Fruit fly (Drosophila melanogaster) whole organism, pupa: Measurements from ENCODE around the gene nst.

Source experiments
- CG10348 ChIP-seq: fragments of 200-800 bp; sonication (Bioruptor generic); IDR thresholded peaks from 2 replicates; pipeline ENCODE4 v1.3.6; 2022; ENCODE audit warnings: missing biosample characterization, missing genetic modification characterization
- CG12605 ChIP-seq: fragments of 200-800 bp; sonication (Bioruptor generic); IDR thresholded peaks from 2 replicates; pipeline ENCODE4 v1.3.6; 2022; ENCODE audit warnings: missing biosample characterization, missing genetic modification characterization
- CG13204 ChIP-seq: fragments of 200-800 bp; sonication (Bioruptor generic); optimal IDR thresholded peaks from 2 replicates; lab custom pipeline; 2018; ENCODE audit warnings: missing biosample characterization, mild to moderate bottlenecking, missing genetic modification characterization, moderate library complexity
- CG14655 ChIP-seq: fragments of 200-800 bp; sonication (Bioruptor generic); optimal IDR thresholded peaks from 3 replicates; lab custom pipeline; 2017; ENCODE audit warnings: mild to moderate bottlenecking, missing biosample characterization, missing genetic modification reagents, missing genetic modification characterization
- CG15710 ChIP-seq: fragments of 200-800 bp; sonication (Bioruptor generic); optimal IDR thresholded peaks from 2 replicates; lab custom pipeline; 2018; ENCODE audit warnings: missing biosample characterization, mild to moderate bottlenecking, missing genetic modification characterization, moderate library complexity
- CG17806 ChIP-seq: fragments of 200-800 bp; sonication (Bioruptor generic); optimal IDR thresholded peaks from 2 replicates; lab custom pipeline; 2018; ENCODE audit warnings: missing biosample characterization, mild to moderate bottlenecking, missing genetic modification characterization, moderate library complexity
- CG32121 ChIP-seq: fragments of 200-800 bp; sonication (Bioruptor generic); IDR thresholded peaks from 2 replicates; pipeline ENCODE4 v1.3.6; 2022; ENCODE audit warnings: missing biosample characterization, missing genetic modification characterization
- CG34367 ChIP-seq: fragments of 200-800 bp; sonication (Bioruptor generic); optimal IDR thresholded peaks from 2 replicates; lab custom pipeline; 2018; ENCODE audit warnings: missing biosample characterization, mild to moderate bottlenecking, missing genetic modification characterization
- CG4496 ChIP-seq: fragments of 200-800 bp; sonication (Bioruptor generic); IDR thresholded peaks from 3 replicates; pipeline ENCODE4 v1.3.6; 2022; ENCODE audit warnings: missing biosample characterization, missing genetic modification characterization
- CG8159 ChIP-seq: fragments of 200-800 bp; sonication (Bioruptor generic); optimal IDR thresholded peaks from 3 replicates; lab custom pipeline; 2018; ENCODE audit warnings: missing biosample characterization, mild to moderate bottlenecking, missing genetic modification characterization, moderate library complexity
- CG8301 ChIP-seq: fragments of 200-800 bp; sonication (Bioruptor generic); optimal IDR thresholded peaks from 2 replicates; lab custom pipeline; 2018; ENCODE audit warnings: missing biosample characterization, mild to moderate bottlenecking, missing genetic modification characterization
- CG9948 ChIP-seq: fragments of 200-800 bp; sonication (Bioruptor generic); optimal IDR thresholded peaks from 2 replicates; lab custom pipeline; 2018; ENCODE audit warnings: missing biosample characterization, mild to moderate bottlenecking, missing genetic modification characterization, moderate library complexity
- D1 ChIP-seq: fragments of 200-800 bp; sonication (Bioruptor generic); optimal IDR thresholded peaks from 2 replicates; lab custom pipeline; 2018; ENCODE audit warnings: missing biosample characterization, mild to moderate bottlenecking, missing genetic modification characterization, moderate library complexity
- EcR ChIP-seq: fragments of 200-800 bp; sonication (Bioruptor generic); optimal IDR thresholded peaks from 3 replicates; lab custom pipeline; 2019; ENCODE audit warnings: missing biosample characterization, missing genetic modification characterization, mild to moderate bottlenecking, moderate library complexity, missing genetic modification reagents
- Ets98B ChIP-seq: fragments of 200-800 bp; sonication (Bioruptor generic); IDR thresholded peaks from 2 replicates; pipeline ENCODE4 v1.3.6; 2022; ENCODE audit warnings: missing biosample characterization, missing genetic modification characterization
- Pif1A ChIP-seq: fragments of 200-800 bp; sonication (Bioruptor generic); optimal IDR thresholded peaks from 3 replicates; lab custom pipeline; 2016; ENCODE audit warnings: missing biosample characterization, missing genetic modification characterization
- Pif1B ChIP-seq: fragments of 200-800 bp; sonication (Bioruptor generic); optimal IDR thresholded peaks from 3 replicates; lab custom pipeline; 2016; ENCODE audit warnings: missing biosample characterization, missing genetic modification characterization
- Snoo ChIP-seq: fragments of 200-800 bp; sonication (Bioruptor generic); optimal IDR thresholded peaks from 3 replicates; lab custom pipeline; 2017; ENCODE audit warnings: missing biosample characterization, mild to moderate bottlenecking, missing genetic modification characterization, inconsistent platforms
- fd96Ca ChIP-seq: fragments of 200-800 bp; sonication (Bioruptor generic); IDR thresholded peaks from 3 replicates; pipeline ENCODE4 v1.3.6; 2022; ENCODE audit warnings: missing biosample characterization, missing genetic modification characterization
- gl ChIP-seq: fragments of 200-800 bp; sonication (Bioruptor generic); optimal IDR thresholded peaks from 2 replicates; lab custom pipeline; 2018; ENCODE audit warnings: missing biosample characterization, mild to moderate bottlenecking, missing genetic modification characterization
- rn ChIP-seq: fragments of 200-800 bp; sonication (Bioruptor generic); IDR thresholded peaks from 2 replicates; pipeline ENCODE4 v1.3.6; 2022; ENCODE audit warnings: missing biosample characterization, missing genetic modification characterization

Gene nst

DNA sequence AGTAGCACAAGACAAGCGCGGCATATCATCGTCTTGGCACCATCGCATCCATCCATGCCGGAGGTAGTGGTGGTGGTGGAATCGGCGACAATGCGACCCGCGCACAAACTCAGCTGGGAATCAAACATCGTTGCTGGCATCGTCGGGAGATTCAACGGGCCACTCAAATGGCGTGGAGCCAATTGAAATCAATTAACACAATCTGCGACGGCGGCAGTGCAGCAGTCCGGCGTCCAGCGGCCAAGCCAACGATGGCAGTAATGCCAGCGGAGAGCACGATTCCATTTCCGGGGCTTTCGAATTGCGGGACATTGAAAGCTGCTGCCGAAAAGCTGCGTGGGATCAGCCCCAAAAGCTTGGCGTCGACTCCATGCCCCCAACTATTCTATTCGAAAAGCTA is 22.4 kb downstream of the nst start, which contains the start of gene CG10654:
TSS of gene CG10654 (minus strand) at position 270 of the 400 bp plus-strand sequence.
- TF ChIP-seq CG10348 (GFP tag; lab: Robert Waterston, UW), result no peak
- no peak for TF ChIP-seq gl (tag; lab: Kevin White, UChicago)
- no peak for TF ChIP-seq EcR (GFP tag; lab: Kevin White, UChicago)
- TF ChIP-seq fd96Ca (GFP tag; lab: Robert Waterston, UW), result no peak
- TF ChIP-seq CG4496 (GFP tag; lab: Robert Waterston, UW), result no peak
- TF ChIP-seq Pif1B (GFP tag; lab: Kevin White, UChicago), result no peak
- TF ChIP-seq rn, result no peak
- no peak for TF ChIP-seq CG34367 (tag; lab: Kevin White, UChicago)
- no peak for TF ChIP-seq Snoo (tag; lab: Kevin White, UChicago)
- TF ChIP-seq Pif1A (GFP tag; lab: Kevin White, UChicago), result no peak
- no peak for TF ChIP-seq D1 (tag; lab: Kevin White, UChicago)
- no peak for TF ChIP-seq CG32121 (GFP tag; lab: Robert Waterston, UW)
- no peak for TF ChIP-seq CG8159 (tag; lab: Kevin White, UChicago)
- no peak for TF ChIP-seq CG9948
- TF ChIP-seq CG12605 (GFP tag; lab: Robert Waterston, UW), result no peak
- TF ChIP-seq CG8301 (tag; lab: Kevin White, UChicago), result no peak

DNA sequence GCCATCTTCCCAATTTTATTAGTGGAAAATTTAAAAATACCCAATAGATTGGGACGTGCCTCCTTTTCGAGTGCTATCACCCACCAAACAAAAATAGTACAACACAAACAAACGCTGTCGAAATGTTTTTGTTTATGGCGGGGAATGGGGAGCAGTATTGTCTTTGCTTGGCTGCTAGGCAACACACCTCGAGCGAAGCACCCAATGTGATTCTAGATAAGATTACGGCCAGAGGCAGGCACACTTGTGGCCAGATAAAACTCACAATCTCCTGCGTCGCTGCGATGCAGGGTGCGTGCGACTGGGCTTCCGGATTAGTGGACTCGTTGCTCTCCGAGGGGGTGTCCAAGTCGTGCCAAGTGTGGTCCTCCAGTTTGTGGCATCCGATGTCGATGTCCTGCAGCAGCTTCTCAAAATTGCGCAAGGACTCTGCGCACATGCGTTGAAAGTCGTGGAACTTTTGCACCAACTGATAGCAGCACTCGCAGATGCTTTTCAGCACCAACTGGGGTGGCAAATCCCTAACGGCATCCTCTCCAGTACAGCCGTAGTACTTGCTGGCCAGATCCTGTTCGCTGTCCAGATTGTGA is 22.9 kb downstream of the nst start:
- TF ChIP-seq gl (tag; lab: Kevin White, UChicago) (no peak), fd96Ca (GFP tag; lab: Robert Waterston, UW) (0 out of 3 replicates have a peak, but pooled peaks have one; percentile 14)

DNA sequence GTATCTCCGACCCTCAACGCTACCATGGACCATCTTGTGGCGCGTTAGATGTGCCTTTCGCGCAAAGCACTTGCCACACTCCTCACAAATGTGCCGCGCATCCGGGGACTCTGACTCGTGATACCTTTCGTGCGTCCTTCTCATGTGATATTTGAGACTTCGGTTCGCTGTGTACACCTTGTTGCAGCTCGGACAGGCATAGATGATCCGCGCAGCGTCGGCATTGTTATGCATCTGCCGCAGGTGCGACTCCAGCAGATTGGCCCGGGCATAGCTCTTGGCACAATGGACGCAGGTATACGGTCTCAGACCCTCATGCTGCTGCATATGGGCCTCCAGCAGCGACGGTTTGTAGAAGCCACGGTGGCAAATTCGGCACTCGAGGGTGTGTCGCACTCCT is 24.0 kb downstream of the nst start:
- TF ChIP-seq Ets98B, result no peak

DNA sequence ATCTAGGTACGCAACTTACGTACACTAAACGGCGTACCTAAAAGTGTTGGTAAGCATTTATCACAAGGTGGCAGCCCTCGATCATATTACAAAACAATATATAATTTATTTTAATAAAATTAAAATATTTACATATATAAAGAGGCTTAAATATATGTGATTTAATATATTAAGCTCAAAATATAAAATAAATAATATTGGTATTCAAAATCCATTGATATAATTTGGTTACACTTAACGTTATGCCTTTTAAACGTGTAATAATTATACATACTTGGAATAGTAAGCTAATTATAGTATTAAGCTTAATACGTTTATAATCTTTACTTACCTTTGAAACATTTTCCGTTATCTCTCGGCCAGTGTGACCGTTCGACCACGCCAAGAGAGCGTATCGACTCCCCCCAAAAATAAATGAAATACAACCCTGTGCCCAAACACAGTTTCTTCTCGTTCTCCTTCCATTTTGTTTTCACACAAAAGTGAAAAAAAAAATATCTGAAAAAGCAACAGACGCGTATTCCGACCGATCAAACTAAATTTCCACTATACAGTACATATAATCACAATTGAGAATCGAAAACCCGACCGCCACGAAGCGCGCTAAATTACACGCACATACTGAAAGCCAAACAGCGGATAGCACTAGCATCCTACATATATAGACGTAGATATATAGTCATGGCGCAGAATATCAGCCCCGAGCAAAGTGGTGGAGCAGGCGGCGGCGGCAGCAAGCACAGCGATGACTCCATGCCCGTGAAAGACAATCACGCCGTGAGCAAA is 25.9 kb downstream of the nst start, which contains the start of the genes CG10646 and vih:
TSS of gene CG10646 (minus strand) at position 30 of the 786 bp plus-strand sequence.
TSS of gene vih (plus strand) at position 428 of the 786 bp plus-strand sequence.
- TF ChIP-seq D1 (tag; lab: Kevin White, UChicago), result no peak
- TF ChIP-seq CG14655 (GFP tag; lab: Kevin White, UChicago), result no peak
- TF ChIP-seq EcR (GFP tag; lab: Kevin White, UChicago), result no peak
- no peak for TF ChIP-seq CG12605 (GFP tag; lab: Robert Waterston, UW)
- TF ChIP-seq Ets98B, result no peak; the same call in 1 of the 2 replicates
- no peak for TF ChIP-seq Pif1A (GFP tag; lab: Kevin White, UChicago)
- TF ChIP-seq Pif1B (GFP tag; lab: Kevin White, UChicago), result no peak
- TF ChIP-seq CG17806 (tag; lab: Kevin White, UChicago), result no peak
- no peak for TF ChIP-seq CG8301 (tag; lab: Kevin White, UChicago)
- TF ChIP-seq rn, result no peak
- TF ChIP-seq Snoo (tag; lab: Kevin White, UChicago), result peak; percentile 37
- no peak for TF ChIP-seq CG9948
- no peak for TF ChIP-seq gl (tag; lab: Kevin White, UChicago)
- no peak for TF ChIP-seq CG13204 (GFP tag; lab: Kevin White, UChicago)
- no peak for TF ChIP-seq CG34367 (tag; lab: Kevin White, UChicago)
- peak; percentile 27 for TF ChIP-seq CG15710 (tag; lab: Kevin White, UChicago)
- no peak for TF ChIP-seq CG32121 (GFP tag; lab: Robert Waterston, UW)
- TF ChIP-seq CG8159 (tag; lab: Kevin White, UChicago), result peak; percentile 23
- no peak for TF ChIP-seq fd96Ca (GFP tag; lab: Robert Waterston, UW)
- TF ChIP-seq CG10348 (GFP tag; lab: Robert Waterston, UW), result no peak
- peak; percentile 31; the same call in 1 of the 3 replicates for TF ChIP-seq CG4496 (GFP tag; lab: Robert Waterston, UW)

dm6 chr3L:12501249-12501648 is 28.7 kb downstream of the nst start, which contains the start of the genes CG10638 and CG10681:
Gene CG10638, minus strand, starts transcription at chr3L:12501311.
Gene CG10681, plus strand, starts transcription at chr3L:12501513.
- no peak for TF ChIP-seq CG8301 (tag; lab: Kevin White, UChicago)
- TF ChIP-seq CG12605 (GFP tag; lab: Robert Waterston, UW), result no peak
- TF ChIP-seq fd96Ca (GFP tag; lab: Robert Waterston, UW), result no peak
- TF ChIP-seq Snoo (tag; lab: Kevin White, UChicago), result peak; percentile 27
- peak; percentile 40 for TF ChIP-seq CG15710 (tag; lab: Kevin White, UChicago)
- peak; percentile 11 for TF ChIP-seq CG17806 (tag; lab: Kevin White, UChicago)
- TF ChIP-seq CG10348 (GFP tag; lab: Robert Waterston, UW), result no peak
- peak; percentile 3 for TF ChIP-seq CG9948
- peak; percentile 16 for TF ChIP-seq CG8159 (tag; lab: Kevin White, UChicago)
- TF ChIP-seq gl (tag; lab: Kevin White, UChicago), result no peak
